Fruit fly (Drosophila melanogaster) whole organism, embryonic: ENCODE data around the gene CG14079.

ENCODE experiments used
- Adf1 ChIP-seq: fragments of 200-800 bp; sonication (Bioruptor generic); IDR thresholded peaks from 2 replicates; pipeline ENCODE4 v1.3.6; 2022; ENCODE audit warnings: missing biosample characterization, missing genetic modification characterization
- C15 ChIP-seq: fragments of 200-800 bp; sonication (Bioruptor generic); IDR thresholded peaks from 3 replicates; pipeline ENCODE4 v1.3.6; 2022; ENCODE audit warnings: missing biosample characterization, missing genetic modification characterization
- CG10147 ChIP-seq: fragments of 200-800 bp; sonication (Bioruptor generic); optimal IDR thresholded peaks from 2 replicates; lab custom pipeline; 2019; ENCODE audit warnings: missing biosample characterization, mild to moderate bottlenecking, missing genetic modification characterization, moderate library complexity
- CG1024 ChIP-seq: fragments of 200-800 bp; sonication (Bioruptor generic); IDR thresholded peaks from 2 replicates; pipeline ENCODE4 v1.3.6; 2022; ENCODE audit warnings: missing biosample characterization, missing genetic modification characterization
- CG10267 ChIP-seq: fragments of 200-800 bp; sonication (Bioruptor generic); optimal IDR thresholded peaks from 2 replicates; lab custom pipeline; 2018; ENCODE audit warnings: missing biosample characterization, mild to moderate bottlenecking, missing genetic modification characterization, moderate library complexity
- CG10959 ChIP-seq: fragments of 200-800 bp; sonication (Bioruptor generic); IDR thresholded peaks from 2 replicates; pipeline ENCODE4 v1.3.6; 2022; ENCODE audit warnings: missing biosample characterization, missing genetic modification characterization
- CG11398 ChIP-seq: fragments of 200-800 bp; sonication (Bioruptor generic); optimal IDR thresholded peaks from 2 replicates; lab custom pipeline; 2016; ENCODE audit warnings: missing biosample characterization, missing genetic modification characterization
- CG11456 ChIP-seq: fragments of 200-800 bp; sonication (Bioruptor generic); IDR thresholded peaks from 3 replicates; pipeline ENCODE4 v1.3.6; 2022; ENCODE audit warnings: missing biosample characterization, missing genetic modification characterization
- CG12155 ChIP-seq: fragments of 200-800 bp; sonication (Bioruptor generic); optimal IDR thresholded peaks from 3 replicates; lab custom pipeline; 2016; ENCODE audit warnings: missing biosample characterization, missing genetic modification characterization
- CG15479 ChIP-seq: fragments of 200-800 bp; sonication (Bioruptor generic); optimal IDR thresholded peaks from 3 replicates; lab custom pipeline; 2019; ENCODE audit warnings: missing biosample characterization, mild to moderate bottlenecking, missing genetic modification characterization, moderate library complexity
- CG18619 ChIP-seq: fragments of 200-800 bp; sonication (Bioruptor generic); optimal IDR thresholded peaks from 3 replicates; lab custom pipeline; 2017; ENCODE audit warnings: missing biosample characterization, mild to moderate bottlenecking, missing genetic modification characterization
- CG2120 ChIP-seq: fragments of 200-800 bp; sonication (Bioruptor generic); optimal IDR thresholded peaks from 3 replicates; lab custom pipeline; 2016; ENCODE audit warnings: missing biosample characterization, missing genetic modification characterization
- CG3281 ChIP-seq: fragments of 200-800 bp; sonication (Bioruptor generic); optimal IDR thresholded peaks from 3 replicates; lab custom pipeline; 2017; ENCODE audit warnings: missing biosample characterization, mild to moderate bottlenecking, missing genetic modification characterization
- CG5180 ChIP-seq: fragments of 200-800 bp; sonication (Bioruptor generic); optimal IDR thresholded peaks from 3 replicates; lab custom pipeline; 2017; ENCODE audit warnings: missing biosample characterization, missing genetic modification characterization, mild to moderate bottlenecking, moderate library complexity, missing genetic modification reagents
- CG5245 ChIP-seq: fragments of 200-800 bp; sonication (Bioruptor generic); optimal IDR thresholded peaks from 3 replicates; lab custom pipeline; 2016; ENCODE audit warnings: missing biosample characterization, missing genetic modification characterization
- CG6272 ChIP-seq: fragments of 200-800 bp; sonication (Bioruptor generic); IDR thresholded peaks from 2 replicates; pipeline ENCODE4 v1.3.6; 2022; ENCODE audit warnings: missing biosample characterization, missing genetic modification characterization
- CG6765 ChIP-seq: fragments of 200-800 bp; sonication (Bioruptor generic); optimal IDR thresholded peaks from 3 replicates; lab custom pipeline; 2017; ENCODE audit warnings: missing biosample characterization, mild to moderate bottlenecking, missing genetic modification characterization
- CG6813 ChIP-seq: fragments of 200-800 bp; sonication (Bioruptor generic); optimal IDR thresholded peaks from 2 replicates; lab custom pipeline; 2017; ENCODE audit warnings: missing biosample characterization, missing genetic modification characterization, mild to moderate bottlenecking, moderate library complexity, missing genetic modification reagents
- CG7928 ChIP-seq: fragments of 200-800 bp; sonication (Bioruptor generic); optimal IDR thresholded peaks from 2 replicates; lab custom pipeline; 2017; ENCODE audit warnings: missing biosample characterization, mild to moderate bottlenecking, missing genetic modification characterization
- CG7987 ChIP-seq: fragments of 200-800 bp; sonication (Bioruptor generic); optimal IDR thresholded peaks from 2 replicates; lab custom pipeline; 2018; ENCODE audit warnings: missing biosample characterization, mild to moderate bottlenecking, missing genetic modification characterization, moderate library complexity
- CG8089 ChIP-seq: fragments of 200-800 bp; sonication (Bioruptor generic); optimal IDR thresholded peaks from 3 replicates; lab custom pipeline; 2016; ENCODE audit warnings: missing biosample characterization, missing genetic modification characterization
- CG9932 ChIP-seq: fragments of 200-800 bp; sonication (Bioruptor generic); IDR thresholded peaks from 2 replicates; pipeline ENCODE4 v1.3.6; 2022; ENCODE audit warnings: missing biosample characterization, missing genetic modification characterization
- CHES-1-like ChIP-seq: fragments of 200-800 bp; sonication (Bioruptor generic); optimal IDR thresholded peaks from 2 replicates; lab custom pipeline; 2016; ENCODE audit warnings: missing biosample characterization, missing genetic modification characterization
- Camta ChIP-seq: fragments of 200-800 bp; sonication (Bioruptor generic); optimal IDR thresholded peaks from 2 replicates; lab custom pipeline; 2016; ENCODE audit warnings: missing biosample characterization, missing genetic modification characterization
- D ChIP-seq, 2 experiments: fragments of 200-800 bp in 1 of 2; fragments of >200 bp in 1 of 2; sonication (Bioruptor generic) in 1 of 2; optimal IDR thresholded peaks; 2 replicates in 1 of 2; 3 replicates in 1 of 2; lab custom pipeline; 2017; ENCODE audit warnings: mild to moderate bottlenecking in 1 of 2, missing biosample characterization in 1 of 2, missing genetic modification characterization in 1 of 2, missing genetic modification reagents in 1 of 2
- Deaf1 ChIP-seq: fragments of 200-800 bp; optimal IDR thresholded peaks from 3 replicates; lab custom pipeline; 2019; ENCODE audit warnings: missing biosample characterization, mild to moderate bottlenecking, missing genetic modification characterization, moderate library complexity
- Dfd ChIP-seq, 2 experiments: fragments of >200 bp; optimal IDR thresholded peaks; 2 replicates each; lab custom pipeline; 2017; ENCODE audit warnings: missing biosample characterization in 2 of 2, missing genetic modification characterization in 2 of 2
- Doc3 ChIP-seq: fragments of 200-800 bp; sonication (Bioruptor generic); IDR thresholded peaks from 3 replicates; pipeline ENCODE4 v1.3.6; 2022; ENCODE audit warnings: missing biosample characterization, missing genetic modification characterization; ENCODE audit not compliant: partially characterized antibody
- E2f2 ChIP-seq: fragments of 200-800 bp; sonication (Bioruptor generic); IDR thresholded peaks from 2 replicates; pipeline ENCODE4 v1.3.6; 2022; ENCODE audit warnings: missing biosample characterization, missing genetic modification characterization
- PHDP ChIP-seq: fragments of 200-800 bp; sonication (Bioruptor generic); optimal IDR thresholded peaks from 3 replicates; lab custom pipeline; 2018; ENCODE audit warnings: missing biosample characterization, mild to moderate bottlenecking, missing genetic modification characterization, moderate library complexity
- ac ChIP-seq: fragments of 200-800 bp; sonication (Bioruptor generic); optimal IDR thresholded peaks from 3 replicates; lab custom pipeline; 2017; ENCODE audit warnings: missing biosample characterization, mild to moderate bottlenecking, missing genetic modification characterization
- bbx ChIP-seq: fragments of 200-800 bp; sonication (Bioruptor generic); IDR thresholded peaks from 2 replicates; pipeline ENCODE4 v1.3.6; 2022; ENCODE audit warnings: missing biosample characterization, missing genetic modification characterization; ENCODE audit not compliant: partially characterized antibody
- bowl ChIP-seq: fragments of 200-800 bp; sonication (Bioruptor generic); IDR thresholded peaks from 2 replicates; pipeline ENCODE4 v1.3.6; 2022; ENCODE audit warnings: missing biosample characterization, missing genetic modification characterization
- caup ChIP-seq: fragments of 200-800 bp; sonication (Bioruptor generic); optimal IDR thresholded peaks from 3 replicates; lab custom pipeline; 2017; ENCODE audit warnings: missing biosample characterization, mild to moderate bottlenecking, missing genetic modification characterization, moderate library complexity; ENCODE audit not compliant: severe bottlenecking
- cg ChIP-seq: fragments of 200-800 bp; sonication (Bioruptor generic); optimal IDR thresholded peaks from 3 replicates; lab custom pipeline; 2019; ENCODE audit warnings: missing biosample characterization, mild to moderate bottlenecking, missing genetic modification characterization, moderate library complexity
- danr ChIP-seq: fragments of 200-800 bp; sonication (Bioruptor generic); IDR thresholded peaks from 2 replicates; pipeline ENCODE4 v1.3.6; 2022; ENCODE audit warnings: missing biosample characterization, missing genetic modification characterization
- eyg ChIP-seq: fragments of 200-800 bp; sonication (Bioruptor generic); optimal IDR thresholded peaks from 3 replicates; lab custom pipeline; 2016; ENCODE audit warnings: missing biosample characterization, missing genetic modification characterization
- ftz-f1 ChIP-seq: fragments of 200-800 bp; sonication (Bioruptor generic); optimal IDR thresholded peaks from 2 replicates; lab custom pipeline; 2016; ENCODE audit warnings: missing biosample characterization, missing genetic modification characterization
- fu2 ChIP-seq: fragments of 200-800 bp; sonication (Bioruptor generic); optimal IDR thresholded peaks from 2 replicates; lab custom pipeline; 2016; ENCODE audit warnings: missing biosample characterization, missing genetic modification characterization
- grn ChIP-seq: fragments of 200-800 bp; sonication (Bioruptor generic); optimal IDR thresholded peaks from 3 replicates; lab custom pipeline; 2017; ENCODE audit warnings: missing biosample characterization, missing genetic modification characterization
- hb ChIP-seq: fragments of 200-800 bp; sonication (Bioruptor generic); IDR thresholded peaks from 3 replicates; pipeline ENCODE4 v1.3.6; 2022; ENCODE audit warnings: missing biosample characterization, missing genetic modification characterization; ENCODE audit not compliant: partially characterized antibody
- klu ChIP-seq: fragments of 200-800 bp; sonication (Bioruptor generic); IDR thresholded peaks from 2 replicates; pipeline ENCODE4 v1.3.6; 2022; ENCODE audit warnings: missing biosample characterization, missing genetic modification characterization
- mld ChIP-seq: fragments of 200-800 bp; sonication (Bioruptor generic); IDR thresholded peaks from 3 replicates; pipeline ENCODE4 v1.3.6; 2022; ENCODE audit warnings: missing biosample characterization, missing genetic modification characterization; ENCODE audit not compliant: partially characterized antibody
- nerfin-1 ChIP-seq: fragments of 200-800 bp; sonication (Bioruptor generic); optimal IDR thresholded peaks from 3 replicates; lab custom pipeline; 2019; ENCODE audit warnings: missing biosample characterization, mild to moderate bottlenecking, missing genetic modification characterization, moderate library complexity
- oc ChIP-seq: fragments of 200-800 bp; sonication (Bioruptor generic); optimal IDR thresholded peaks from 2 replicates; lab custom pipeline; 2018; ENCODE audit warnings: missing biosample characterization, mild to moderate bottlenecking, missing genetic modification characterization, moderate library complexity
- run ChIP-seq: fragments of 200-800 bp; sonication (Bioruptor generic); optimal IDR thresholded peaks from 3 replicates; lab custom pipeline; 2018; ENCODE audit warnings: missing biosample characterization, mild to moderate bottlenecking, missing genetic modification characterization
- sd ChIP-seq: fragments of 200-800 bp; sonication (Bioruptor generic); optimal IDR thresholded peaks from 3 replicates; lab custom pipeline; 2018; ENCODE audit warnings: missing biosample characterization, mild to moderate bottlenecking, missing genetic modification characterization, moderate library complexity
- trh ChIP-seq: fragments of 200-800 bp; sonication (Bioruptor generic); optimal IDR thresholded peaks from 2 replicates; lab custom pipeline; 2016; ENCODE audit warnings: missing biosample characterization, missing genetic modification characterization
- tx ChIP-seq: fragments of 200-800 bp; sonication (Bioruptor generic); optimal IDR thresholded peaks from 2 replicates; lab custom pipeline; 2016; ENCODE audit warnings: missing biosample characterization, missing genetic modification characterization
- unpg ChIP-seq: fragments of 200-800 bp; sonication (Bioruptor generic); optimal IDR thresholded peaks from 3 replicates; lab custom pipeline; 2018; ENCODE audit warnings: missing biosample characterization, mild to moderate bottlenecking, missing genetic modification characterization, moderate library complexity

Gene CG14079

dm6 chr3L:19072177-19072603 lies 25.6 kb upstream of the CG14079 start (continued):
- no peak for TF ChIP-seq bowl (GFP tag; lab: Robert Waterston, UW)
- TF ChIP-seq CG6765 = peak; percentile 43
- TF ChIP-seq PHDP (tag; lab: Kevin White, UChicago) = peak; percentile 1
- no peak for TF ChIP-seq oc (tag; lab: Kevin White, UChicago)
- TF ChIP-seq tx (GFP tag; lab: Kevin White, UChicago) = no peak
- no peak for TF ChIP-seq CG6272
- no peak for TF ChIP-seq bbx (GFP tag; lab: Robert Waterston, UW)
- TF ChIP-seq CG7928 = no peak
- TF ChIP-seq CG9932 = peak; percentile 41; the same call in 1 of the 2 replicates
- no peak for TF ChIP-seq mld (GFP tag; lab: Robert Waterston, UW)
- peak; percentile 55 for TF ChIP-seq cg (GFP tag; lab: Kevin White, UChicago)
- no peak for TF ChIP-seq eyg (GFP tag; lab: Kevin White, UChicago)
- TF ChIP-seq C15 (GFP tag; lab: Robert Waterston, UW) = no peak
- TF ChIP-seq nerfin-1 (tag; lab: Kevin White, UChicago) = peak; percentile 24
- no peak for TF ChIP-seq CG12155
- no peak for TF ChIP-seq CG2120 (GFP tag; lab: Kevin White, UChicago)
- no peak for TF ChIP-seq unpg (GFP tag; lab: Kevin White, UChicago)
- no peak for TF ChIP-seq fu2 (GFP tag; lab: Kevin White, UChicago)
- no peak for TF ChIP-seq Camta (GFP tag; lab: Kevin White, UChicago)
- no peak for TF ChIP-seq Dfd (GFP tag; optimal IDR thresholded peaks at IDR 0.05; lab: Kevin White, UChicago)
- no peak for TF ChIP-seq run
- TF ChIP-seq E2f2 (GFP tag; lab: Robert Waterston, UW) = no peak
- no peak for TF ChIP-seq CG15479
- TF ChIP-seq trh = no peak
- TF ChIP-seq caup = peak; percentile 65
- TF ChIP-seq danr (GFP tag; lab: Robert Waterston, UW) = no peak
- no peak for TF ChIP-seq CG8089
- TF ChIP-seq grn = peak; percentile 28
- no peak for TF ChIP-seq CG10959 (GFP tag; lab: Robert Waterston, UW)
- no peak for TF ChIP-seq D (optimal IDR thresholded peaks at IDR 0.05; lab: Kevin White, UChicago)
- TF ChIP-seq D (GFP tag; optimal IDR thresholded peaks at IDR 0.05; lab: Kevin White, UChicago) = no peak
- TF ChIP-seq CG3281 = peak; percentile 39
- peak; percentile 51 for TF ChIP-seq Deaf1 (tag; lab: Kevin White, UChicago)
- TF ChIP-seq CHES-1-like (GFP tag; lab: Kevin White, UChicago) = no peak
- no peak for TF ChIP-seq ftz-f1 (GFP tag; lab: Kevin White, UChicago)
- TF ChIP-seq hb (GFP tag; lab: Robert Waterston, UW) = no peak
- TF ChIP-seq CG18619 (GFP tag; lab: Kevin White, UChicago) = peak; percentile 0

dm6 chr3L:19073029-19073908 lies 24.5 kb upstream of the CG14079 start:
- TF ChIP-seq CG11398 (peak; percentile 11), ac (GFP tag; lab: Kevin White, UChicago) (no peak), Doc3 (GFP tag; lab: Robert Waterston, UW) (no peak), sd (tag; lab: Kevin White, UChicago) (peak; percentile 94), Adf1 (no peak), CG10267 (tag; lab: Kevin White, UChicago) (no peak), CG11456 (GFP tag; lab: Robert Waterston, UW) (0 out of 3 replicates have a peak, but pooled peaks have one; percentile 31), CG5245 (GFP tag; lab: Kevin White, UChicago) (no peak), CG5180 (GFP tag; lab: Kevin White, UChicago) (peak; percentile 58), CG7987 (GFP tag; lab: Kevin White, UChicago) (peak; percentile 23), CG1024 (0 out of 2 replicates have a peak, but pooled peaks have one; percentile 23), CG6813 (GFP tag; lab: Kevin White, UChicago) (peak; percentile 0), CG10147 (GFP tag; lab: Kevin White, UChicago) (no peak), cg (GFP tag; lab: Kevin White, UChicago) (peak; percentile 40), klu (no peak)
